Worm (Caenorhabditis elegans) whole organism, L3 larva: Measurements from ENCODE around the gene ncx-3.

ENCODE experiments used
- egl-27 ChIP-seq: sonication (generic microtip); optimal IDR thresholded peaks from 4 replicates; lab custom pipeline; 2017; ENCODE audit warnings: missing biosample characterization, missing genetic modification reagents, missing genetic modification characterization
- fkh-10 ChIP-seq: sonication (generic microtip); optimal IDR thresholded peaks from 2 replicates; lab custom pipeline; 2017; ENCODE audit warnings: missing biosample characterization, missing genetic modification reagents, missing genetic modification characterization
- nhr-11 ChIP-seq: fragments of 150-350 bp; optimal IDR thresholded peaks from 2 replicates; lab custom pipeline; 2014; ENCODE audit warnings: missing biosample characterization, missing genetic modification characterization
- nhr-76 ChIP-seq: fragments of 150-350 bp; sonication (generic microtip); optimal IDR thresholded peaks from 5 replicates; lab custom pipeline; 2014; ENCODE audit warnings: missing biosample characterization, missing genetic modification characterization
- nhr-77 ChIP-seq: fragments of 150-350 bp; optimal IDR thresholded peaks from 2 replicates; lab custom pipeline; 2014; ENCODE audit warnings: missing biosample characterization, missing genetic modification characterization
- pqm-1 ChIP-seq: fragments of 150-350 bp; optimal IDR thresholded peaks from 2 replicates; lab custom pipeline; 2017; ENCODE audit warnings: missing biosample characterization, missing genetic modification characterization, inconsistent platforms
- snpc-4 ChIP-seq: fragments of 150-350 bp; optimal IDR thresholded peaks from 2 replicates; lab custom pipeline; 2014; ENCODE audit warnings: missing biosample characterization, missing genetic modification characterization
- unc-39 ChIP-seq: sonication (generic microtip); optimal IDR thresholded peaks from 4 replicates; lab custom pipeline; 2017; ENCODE audit warnings: missing biosample characterization, missing genetic modification characterization
- ztf-11 ChIP-seq: fragments of 150-350 bp; optimal IDR thresholded peaks from 2 replicates; lab custom pipeline; 2014; ENCODE audit warnings: missing biosample characterization, missing genetic modification characterization

DNA sequence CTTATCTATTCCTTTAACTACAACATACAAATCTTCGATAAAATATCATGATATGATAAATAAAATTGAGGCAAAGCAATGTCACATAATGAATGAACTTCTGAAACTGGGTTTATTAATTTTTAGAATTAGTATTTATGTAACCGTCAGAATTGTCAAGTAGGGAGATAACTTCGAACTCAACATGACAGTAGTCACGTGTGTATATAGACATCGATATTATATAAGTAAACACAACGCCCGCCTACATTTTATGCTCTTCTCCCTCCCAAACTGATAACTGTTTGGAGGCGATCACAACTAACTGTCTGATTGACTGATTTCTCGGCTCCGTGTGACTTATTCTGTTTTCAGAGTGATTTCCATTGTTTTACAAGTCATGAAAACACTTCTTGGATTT lies 44.9 kb downstream of the ncx-3 start, which contains the start of gene ugt-54:
- TF ChIP-seq egl-27 (tag; lab: Kevin White, UChicago) = no peak
- no peak for TF ChIP-seq fkh-10
- TF ChIP-seq nhr-11 (tag; lab: Kevin White, UChicago) = no peak
- TF ChIP-seq snpc-4 (tag; lab: Kevin White, UChicago) = no peak
- no peak for TF ChIP-seq unc-39 (tag; lab: Kevin White, UChicago)
- peak; percentile 74 for TF ChIP-seq pqm-1 (tag; lab: Kevin White, UChicago)
- no peak for TF ChIP-seq nhr-76 (tag; lab: Kevin White, UChicago)
- TF ChIP-seq nhr-77 (tag; lab: Kevin White, UChicago) = no peak
- no peak for TF ChIP-seq ztf-11
